Fruit fly (Drosophila melanogaster) whole organism, embryonic: ENCODE measurements around the gene Gale.

ENCODE experiments used
- Ada2b ChIP-seq: fragments of 200-800 bp; sonication (Bioruptor generic); IDR thresholded peaks from 2 replicates; pipeline ENCODE4 v1.3.6; 2022; ENCODE audit warnings: missing biosample characterization, missing genetic modification characterization
- BEAF-32 ChIP-seq: fragments of 200-800 bp; sonication (Bioruptor generic); optimal IDR thresholded peaks from 3 replicates; lab custom pipeline; 2017; ENCODE audit warnings: missing biosample characterization, missing genetic modification characterization, mild to moderate bottlenecking, moderate library complexity, missing genetic modification reagents
- BtbVII ChIP-seq: fragments of 200-800 bp; sonication (Bioruptor generic); optimal IDR thresholded peaks from 3 replicates; lab custom pipeline; 2017; ENCODE audit warnings: missing biosample characterization, mild to moderate bottlenecking, missing genetic modification characterization
- CG10147 ChIP-seq: fragments of 200-800 bp; sonication (Bioruptor generic); optimal IDR thresholded peaks from 2 replicates; lab custom pipeline; 2019; ENCODE audit warnings: missing biosample characterization, mild to moderate bottlenecking, missing genetic modification characterization, moderate library complexity
- CG10565 ChIP-seq: fragments of 200-800 bp; sonication (Bioruptor generic); optimal IDR thresholded peaks from 3 replicates; lab custom pipeline; 2016; ENCODE audit warnings: missing biosample characterization, mild to moderate bottlenecking, missing genetic modification characterization
- CG12155 ChIP-seq: fragments of 200-800 bp; sonication (Bioruptor generic); optimal IDR thresholded peaks from 3 replicates; lab custom pipeline; 2016; ENCODE audit warnings: missing biosample characterization, missing genetic modification characterization
- CG12299 ChIP-seq: fragments of 200-800 bp; sonication (Bioruptor generic); optimal IDR thresholded peaks from 2 replicates; lab custom pipeline; 2018; ENCODE audit warnings: missing biosample characterization, mild to moderate bottlenecking, missing genetic modification characterization
- CG13287 ChIP-seq: fragments of 200-800 bp; sonication (Bioruptor generic); IDR thresholded peaks from 2 replicates; pipeline ENCODE4 v1.3.6; 2022; ENCODE audit warnings: missing biosample characterization, missing genetic modification characterization; ENCODE audit not compliant: partially characterized antibody
- CG14965 ChIP-seq: fragments of 200-800 bp; sonication (Bioruptor generic); optimal IDR thresholded peaks from 2 replicates; lab custom pipeline; 2016; ENCODE audit warnings: missing biosample characterization, missing genetic modification characterization, borderline replicate concordance
- CG17612 ChIP-seq: fragments of 200-800 bp; sonication (Bioruptor generic); IDR thresholded peaks from 2 replicates; pipeline ENCODE4 v1.3.6; 2022; ENCODE audit warnings: missing biosample characterization, missing genetic modification characterization
- CG18262 ChIP-seq: fragments of 200-800 bp; optimal IDR thresholded peaks from 3 replicates; lab custom pipeline; 2019; ENCODE audit warnings: missing biosample characterization, mild to moderate bottlenecking, missing genetic modification characterization, moderate library complexity
- CG2875 ChIP-seq: fragments of 200-800 bp; sonication (Bioruptor generic); optimal IDR thresholded peaks from 2 replicates; lab custom pipeline; 2017; ENCODE audit warnings: missing biosample characterization, mild to moderate bottlenecking, missing genetic modification characterization, missing genetic modification reagents
- CG34376 ChIP-seq: fragments of 200-800 bp; sonication (Bioruptor generic); optimal IDR thresholded peaks from 2 replicates; lab custom pipeline; 2018; ENCODE audit warnings: missing biosample characterization, mild to moderate bottlenecking, missing genetic modification characterization
- CG3726 ChIP-seq: fragments of 200-800 bp; sonication (Bioruptor generic); IDR thresholded peaks from 3 replicates; pipeline ENCODE4, ENCODE4 v1.3.6; 2022; ENCODE audit warnings: missing biosample characterization, missing genetic modification characterization
- CG4707 ChIP-seq: fragments of 200-800 bp; sonication (Bioruptor generic); optimal IDR thresholded peaks from 2 replicates; lab custom pipeline; 2018; ENCODE audit warnings: missing biosample characterization, mild to moderate bottlenecking, missing genetic modification characterization, moderate library complexity
- CG6272 ChIP-seq: fragments of 200-800 bp; sonication (Bioruptor generic); IDR thresholded peaks from 2 replicates; pipeline ENCODE4 v1.3.6; 2022; ENCODE audit warnings: missing biosample characterization, missing genetic modification characterization
- CG8388 ChIP-seq: fragments of 200-800 bp; sonication (Bioruptor generic); optimal IDR thresholded peaks from 2 replicates; lab custom pipeline; 2019; ENCODE audit warnings: missing biosample characterization, mild to moderate bottlenecking, missing genetic modification characterization, moderate library complexity
- CG9797 ChIP-seq: fragments of 200-800 bp; sonication (Bioruptor generic); optimal IDR thresholded peaks from 3 replicates; lab custom pipeline; 2018; ENCODE audit warnings: missing biosample characterization, mild to moderate bottlenecking, missing genetic modification characterization
- CHES-1-like ChIP-seq: fragments of 200-800 bp; sonication (Bioruptor generic); optimal IDR thresholded peaks from 2 replicates; lab custom pipeline; 2016; ENCODE audit warnings: missing biosample characterization, missing genetic modification characterization
- Dll ChIP-seq: fragments of 200-800 bp; sonication (Bioruptor generic); IDR thresholded peaks from 4 replicates; pipeline ENCODE4 v1.3.6; 2022; ENCODE audit warnings: missing biosample characterization, missing genetic modification characterization; ENCODE audit not compliant: partially characterized antibody
- Fer3 ChIP-seq: fragments of 200-800 bp; sonication (Bioruptor generic); optimal IDR thresholded peaks from 2 replicates; lab custom pipeline; 2018; ENCODE audit warnings: missing biosample characterization, mild to moderate bottlenecking, missing genetic modification characterization, moderate library complexity
- H2.0 ChIP-seq: fragments of 200-800 bp; sonication (Bioruptor generic); IDR thresholded peaks from 2 replicates; pipeline ENCODE4 v1.3.6; 2022; ENCODE audit warnings: missing biosample characterization, missing genetic modification characterization
- Hey ChIP-seq: fragments of 200-800 bp; sonication (Bioruptor generic); optimal IDR thresholded peaks from 3 replicates; lab custom pipeline; 2018; ENCODE audit warnings: missing biosample characterization, mild to moderate bottlenecking, missing genetic modification characterization
- Mad ChIP-seq: fragments of 200-800 bp; sonication (Bioruptor generic); optimal IDR thresholded peaks from 2 replicates; lab custom pipeline; 2016; ENCODE audit warnings: missing biosample characterization, missing genetic modification characterization
- Myb ChIP-seq: fragments of 200-800 bp; sonication (Bioruptor generic); optimal IDR thresholded peaks from 2 replicates; lab custom pipeline; 2016; ENCODE audit warnings: missing biosample characterization, missing genetic modification characterization
- NK7.1 ChIP-seq: fragments of 200-800 bp; sonication (Bioruptor generic); optimal IDR thresholded peaks from 3 replicates; lab custom pipeline; 2016; ENCODE audit warnings: missing biosample characterization, missing genetic modification characterization
- Ravus ChIP-seq: fragments of 200-800 bp; sonication (Bioruptor generic); IDR thresholded peaks from 2 replicates; pipeline ENCODE4 v1.3.6; 2022; ENCODE audit warnings: missing biosample characterization, missing genetic modification characterization
- Xbp1 ChIP-seq: fragments of 200-800 bp; sonication (Bioruptor generic); optimal IDR thresholded peaks from 3 replicates; lab custom pipeline; 2016; ENCODE audit warnings: missing biosample characterization, mild to moderate bottlenecking, missing genetic modification characterization
- YL-1 ChIP-seq: fragments of 200-800 bp; sonication (Bioruptor generic); optimal IDR thresholded peaks from 3 replicates; lab custom pipeline; 2017; ENCODE audit warnings: missing biosample characterization, mild to moderate bottlenecking, missing genetic modification characterization
- ab ChIP-seq: fragments of 200-800 bp; sonication (Bioruptor generic); optimal IDR thresholded peaks from 2 replicates; lab custom pipeline; 2016; ENCODE audit warnings: missing biosample characterization, missing genetic modification characterization
- ap ChIP-seq: fragments of 200-800 bp; sonication (Bioruptor generic); IDR thresholded peaks from 2 replicates; pipeline ENCODE4 v1.3.6; 2022; ENCODE audit warnings: missing biosample characterization, missing genetic modification characterization
- ato ChIP-seq: fragments of 200-800 bp; sonication (Bioruptor generic); IDR thresholded peaks from 2 replicates; pipeline ENCODE4 v1.3.6; 2022; ENCODE audit warnings: missing biosample characterization, missing genetic modification characterization; ENCODE audit not compliant: partially characterized antibody
- cg ChIP-seq: fragments of 200-800 bp; sonication (Bioruptor generic); optimal IDR thresholded peaks from 3 replicates; lab custom pipeline; 2019; ENCODE audit warnings: missing biosample characterization, mild to moderate bottlenecking, missing genetic modification characterization, moderate library complexity
- dimm ChIP-seq: fragments of 200-800 bp; sonication (Bioruptor generic); IDR thresholded peaks from 2 replicates; pipeline ENCODE4 v1.3.6; 2022; ENCODE audit warnings: missing biosample characterization, missing genetic modification characterization
- dmrt11E ChIP-seq: fragments of 200-800 bp; sonication (Bioruptor generic); optimal IDR thresholded peaks from 3 replicates; lab custom pipeline; 2018; ENCODE audit warnings: missing biosample characterization, mild to moderate bottlenecking, missing genetic modification characterization, moderate library complexity
- eyg ChIP-seq: fragments of 200-800 bp; sonication (Bioruptor generic); optimal IDR thresholded peaks from 3 replicates; lab custom pipeline; 2016; ENCODE audit warnings: missing biosample characterization, missing genetic modification characterization
- fu2 ChIP-seq: fragments of 200-800 bp; sonication (Bioruptor generic); optimal IDR thresholded peaks from 2 replicates; lab custom pipeline; 2016; ENCODE audit warnings: missing biosample characterization, missing genetic modification characterization
- grau ChIP-seq: fragments of 200-800 bp; optimal IDR thresholded peaks from 3 replicates; lab custom pipeline; 2019; ENCODE audit warnings: missing biosample characterization, mild to moderate bottlenecking, missing genetic modification characterization, moderate library complexity
- hth ChIP-seq: fragments of >200 bp; optimal IDR thresholded peaks from 2 replicates; lab custom pipeline; 2017; ENCODE audit warnings: inconsistent platforms
- lov ChIP-seq, 2 experiments: fragments of 200-800 bp in 1 of 2; fragments of >200 bp in 1 of 2; sonication (Bioruptor generic) in 1 of 2; IDR thresholded peaks in 1 of 2; optimal IDR thresholded peaks in 1 of 2; 2 replicates in 1 of 2; 3 replicates in 1 of 2; pipeline versions ENCODE4 v1.3.6 to Lab custom; 2017 to 2022; ENCODE audit warnings: missing biosample characterization in 1 of 2, missing genetic modification characterization in 1 of 2
- mld ChIP-seq: fragments of 200-800 bp; sonication (Bioruptor generic); IDR thresholded peaks from 3 replicates; pipeline ENCODE4 v1.3.6; 2022; ENCODE audit warnings: missing biosample characterization, missing genetic modification characterization; ENCODE audit not compliant: partially characterized antibody
- otp ChIP-seq: fragments of 200-800 bp; sonication (Bioruptor generic); IDR thresholded peaks from 3 replicates; pipeline ENCODE4, ENCODE4 v1.3.6; 2022; ENCODE audit warnings: missing biosample characterization, missing genetic modification characterization
- repo ChIP-seq: fragments of 200-800 bp; sonication (Bioruptor generic); optimal IDR thresholded peaks from 2 replicates; lab custom pipeline; 2016; ENCODE audit warnings: missing biosample characterization, missing genetic modification characterization
- rib ChIP-seq: fragments of 200-800 bp; sonication (Bioruptor generic); IDR thresholded peaks from 2 replicates; pipeline ENCODE4 v1.3.6; 2022; ENCODE audit warnings: missing biosample characterization, missing genetic modification characterization
- seq ChIP-seq: fragments of 200-800 bp; sonication (Bioruptor generic); IDR thresholded peaks from 2 replicates; pipeline ENCODE4 v1.3.6; 2022; ENCODE audit warnings: missing biosample characterization, missing genetic modification characterization
- sima ChIP-seq: fragments of 200-800 bp; sonication (Bioruptor generic); optimal IDR thresholded peaks from 2 replicates; lab custom pipeline; 2016; ENCODE audit warnings: missing biosample characterization, missing genetic modification characterization
- sob ChIP-seq: fragments of 200-800 bp; sonication (Bioruptor generic); IDR thresholded peaks from 2 replicates; pipeline ENCODE4 v1.3.6; 2022; ENCODE audit warnings: missing biosample characterization, missing genetic modification characterization
- ssp ChIP-seq: fragments of 200-800 bp; sonication (Bioruptor generic); IDR thresholded peaks from 2 replicates; pipeline ENCODE4 v1.3.6; 2022; ENCODE audit warnings: missing biosample characterization, missing genetic modification characterization
- tio ChIP-seq: fragments of 200-800 bp; sonication (Bioruptor generic); optimal IDR thresholded peaks from 2 replicates; lab custom pipeline; 2017; ENCODE audit warnings: missing biosample characterization, missing genetic modification characterization, inconsistent platforms
- trem ChIP-seq: fragments of 200-800 bp; optimal IDR thresholded peaks from 3 replicates; lab custom pipeline; 2019; ENCODE audit warnings: missing biosample characterization, mild to moderate bottlenecking, missing genetic modification characterization, moderate library complexity

The Gale gene

DNA sequence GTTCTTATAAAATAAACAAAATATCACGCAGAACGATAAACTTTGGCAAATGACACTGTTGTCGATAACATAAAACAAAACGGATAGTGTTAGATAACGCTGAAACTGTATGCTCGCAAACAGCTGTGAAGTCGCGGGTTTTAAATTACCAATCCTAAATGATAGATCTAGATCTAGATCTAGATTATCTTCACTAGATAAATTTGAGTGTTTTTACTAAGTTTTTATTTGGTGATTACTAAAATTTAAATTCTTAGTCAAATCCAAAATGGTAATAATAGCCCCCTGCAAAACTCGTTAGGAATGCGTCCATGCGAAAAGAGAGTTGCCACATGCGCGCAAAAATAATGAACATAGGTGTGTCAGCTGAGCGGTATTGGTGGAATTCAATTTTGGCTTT lies 5.7 kb downstream of the Gale start, which contains the start of the genes MED30 and Rev1 (continued):
- TF ChIP-seq Myb (GFP tag; lab: Kevin White, UChicago) (peak; percentile 88), fu2 (GFP tag; lab: Kevin White, UChicago) (peak; percentile 97), mld (no peak), Ada2b (GFP tag; lab: Robert Waterston, UW) (peak; percentile 91), trem (peak; percentile 93), YL-1 (GFP tag; lab: Kevin White, UChicago) (peak; percentile 88), rib (peak; percentile 86), otp (peak; percentile 88), dmrt11E (peak; percentile 77), CG8388 (GFP tag; lab: Kevin White, UChicago) (peak; percentile 86), CG3726 (GFP tag; lab: Robert Waterston, UW) (0 out of 3 replicates have a peak, but pooled peaks have one; percentile 42), seq (GFP tag; lab: Robert Waterston, UW) (peak; percentile 84), H2.0 (peak; percentile 89), CG12299 (tag; lab: Kevin White, UChicago) (peak; percentile 91), Xbp1 (GFP tag; lab: Kevin White, UChicago) (peak; percentile 97), ssp (GFP tag; lab: Robert Waterston, UW) (peak; percentile 80), NK7.1 (peak; percentile 92), CG6272 (GFP tag; lab: Robert Waterston, UW) (peak; percentile 86), CG10147 (GFP tag; lab: Kevin White, UChicago) (peak; percentile 90), eyg (GFP tag; lab: Kevin White, UChicago) (peak; percentile 95), Fer3 (tag; lab: Kevin White, UChicago) (peak; percentile 93), CG17612 (GFP tag; lab: Robert Waterston, UW) (peak; percentile 76), CG4707 (GFP tag; lab: Kevin White, UChicago) (peak; percentile 71), CG9797 (GFP tag; lab: Kevin White, UChicago) (peak; percentile 45), CG13287 (GFP tag; lab: Robert Waterston, UW) (peak; percentile 75), tio (GFP tag; lab: Kevin White, UChicago) (no peak), Ravus (peak; percentile 57), lov (optimal IDR thresholded peaks at IDR 0.05; lab: Kevin White, UChicago) (no peak), lov (GFP tag; IDR thresholded peaks at IDR 0.05; lab: Robert Waterston, UW) (peak; percentile 83), ap (peak; percentile 78), sima (GFP tag; lab: Kevin White, UChicago) (peak; percentile 71), Dll (peak; percentile 67), BtbVII (GFP tag; lab: Kevin White, UChicago) (peak; percentile 89), dimm (GFP tag; lab: Robert Waterston, UW) (peak; percentile 68; the same call in 1 of the 2 replicates), Hey (tag; lab: Kevin White, UChicago) (peak; percentile 61), sob (peak; percentile 72), cg (GFP tag; lab: Kevin White, UChicago) (no peak), CG18262 (tag; lab: Kevin White, UChicago) (peak; percentile 87), CG34376 (GFP tag; lab: Kevin White, UChicago) (peak; percentile 91), Mad (GFP tag; lab: Kevin White, UChicago) (peak; percentile 95), CG10565 (GFP tag; lab: Kevin White, UChicago) (peak; percentile 54), CHES-1-like (GFP tag; lab: Kevin White, UChicago) (peak; percentile 98), ab (GFP tag; lab: Kevin White, UChicago) (peak; percentile 89), BEAF-32 (GFP tag; lab: Kevin White, UChicago) (peak; percentile 60), CG14965 (peak; percentile 35), CG2875 (peak; percentile 83), CG12155 (peak; percentile 94), grau (tag; lab: Kevin White, UChicago) (peak; percentile 92), ato (GFP tag; lab: Robert Waterston, UW) (no peak), repo (peak; percentile 95), hth (lab: Kevin White, UChicago) (no peak)
